Worm (Caenorhabditis elegans) whole organism, L3 larva: Measurements from ENCODE around the gene nspc-16.

Experiments
- R02D3.7 ChIP-seq: fragments of 150-350 bp; optimal IDR thresholded peaks from 2 replicates; lab custom pipeline; 2014; ENCODE audit warnings: missing biosample characterization, missing genetic modification characterization
- aly-2 ChIP-seq: fragments of 150-350 bp; optimal IDR thresholded peaks from 2 replicates; lab custom pipeline; 2014; ENCODE audit warnings: missing biosample characterization, missing genetic modification characterization
- ama-1 ChIP-seq: fragments of 150-350 bp; optimal IDR thresholded peaks from 2 replicates; lab custom pipeline; 2018
- ceh-16 ChIP-seq: sonication (generic microtip); optimal IDR thresholded peaks from 2 replicates; lab custom pipeline; 2017; ENCODE audit warnings: missing biosample characterization, missing genetic modification characterization
- ceh-28 ChIP-seq: fragments of 150-350 bp; optimal IDR thresholded peaks from 2 replicates; lab custom pipeline; 2014; ENCODE audit warnings: missing biosample characterization, missing genetic modification reagents, missing genetic modification characterization
- ceh-82 ChIP-seq: fragments of 150-350 bp; optimal IDR thresholded peaks from 2 replicates; lab custom pipeline; 2014; ENCODE audit warnings: missing biosample characterization, missing genetic modification characterization
- ceh-9 ChIP-seq: sonication (generic microtip); optimal IDR thresholded peaks from 2 replicates; lab custom pipeline; 2018; ENCODE audit warnings: missing biosample characterization, missing genetic modification characterization
- daf-12 ChIP-seq: fragments of 150-350 bp; optimal IDR thresholded peaks from 2 replicates; lab custom pipeline; 2014; ENCODE audit warnings: missing biosample characterization, missing genetic modification reagents, missing genetic modification characterization
- egl-27 ChIP-seq: sonication (generic microtip); optimal IDR thresholded peaks from 4 replicates; lab custom pipeline; 2017; ENCODE audit warnings: missing biosample characterization, missing genetic modification reagents, missing genetic modification characterization
- elt-1 ChIP-seq: fragments of 150-350 bp; optimal IDR thresholded peaks from 2 replicates; lab custom pipeline; 2014; ENCODE audit warnings: missing biosample characterization, missing genetic modification characterization
- elt-2 ChIP-seq: sonication (generic microtip); optimal IDR thresholded peaks from 2 replicates; lab custom pipeline; 2016; ENCODE audit warnings: missing genetic modification reagents, mild to moderate bottlenecking, missing genetic modification characterization, missing compliant biosample characterization
- eor-1 ChIP-seq, 2 experiments: fragments of 150-350 bp; optimal IDR thresholded peaks; 2 replicates each; lab custom pipeline; 2014 to 2018; ENCODE audit warnings: missing biosample characterization in 2 of 2, missing genetic modification characterization in 2 of 2
- fkh-10 ChIP-seq: sonication (generic microtip); optimal IDR thresholded peaks from 2 replicates; lab custom pipeline; 2017; ENCODE audit warnings: missing biosample characterization, missing genetic modification reagents, missing genetic modification characterization
- hmg-11 ChIP-seq: sonication (generic microtip); optimal IDR thresholded peaks from 2 replicates; lab custom pipeline; 2016; ENCODE audit warnings: missing genetic modification characterization, missing compliant biosample characterization
- jun-1 ChIP-seq: fragments of 150-350 bp; optimal IDR thresholded peaks from 2 replicates; lab custom pipeline; 2014; ENCODE audit warnings: missing biosample characterization, missing genetic modification reagents, missing genetic modification characterization
- lin-15B ChIP-seq: fragments of 150-350 bp; optimal IDR thresholded peaks from 2 replicates; lab custom pipeline; 2014; ENCODE audit warnings: missing biosample characterization, missing genetic modification characterization
- lin-39 ChIP-seq: fragments of 150-350 bp; optimal IDR thresholded peaks from 2 replicates; lab custom pipeline; 2018; ENCODE audit warnings: missing biosample characterization, missing genetic modification reagents, missing genetic modification characterization
- lsy-12 ChIP-seq: sonication (generic microtip); optimal IDR thresholded peaks from 2 replicates; lab custom pipeline; 2016; ENCODE audit warnings: mild to moderate bottlenecking, missing genetic modification characterization, missing compliant biosample characterization
- mdl-1 ChIP-seq: fragments of 150-350 bp; optimal IDR thresholded peaks from 2 replicates; lab custom pipeline; 2014; ENCODE audit warnings: missing biosample characterization, missing genetic modification characterization
- mml-1 ChIP-seq: fragments of 150-350 bp; sonication (generic microtip); optimal IDR thresholded peaks from 3 replicates; lab custom pipeline; 2014; ENCODE audit warnings: missing biosample characterization, missing genetic modification characterization
- nfya-1 ChIP-seq: sonication (generic microtip); optimal IDR thresholded peaks from 2 replicates; lab custom pipeline; 2017; ENCODE audit warnings: missing genetic modification characterization, mild to moderate bottlenecking, missing compliant biosample characterization, antibody characterized with exemption, moderate library complexity; ENCODE audit not compliant: insufficient read depth
- nhr-11 ChIP-seq: fragments of 150-350 bp; optimal IDR thresholded peaks from 2 replicates; lab custom pipeline; 2014; ENCODE audit warnings: missing biosample characterization, missing genetic modification characterization
- nhr-23 ChIP-seq: fragments of 150-350 bp; optimal IDR thresholded peaks from 2 replicates; lab custom pipeline; 2014; ENCODE audit warnings: missing biosample characterization, missing genetic modification reagents, missing genetic modification characterization
- nhr-237 ChIP-seq: fragments of 150-350 bp; optimal IDR thresholded peaks from 2 replicates; lab custom pipeline; 2014; ENCODE audit warnings: missing biosample characterization, missing genetic modification characterization
- nhr-25 ChIP-seq: sonication (generic microtip); optimal IDR thresholded peaks from 2 replicates; lab custom pipeline; 2017; ENCODE audit warnings: missing biosample characterization, missing genetic modification characterization
- nhr-43 ChIP-seq: sonication (generic microtip); optimal IDR thresholded peaks from 2 replicates; lab custom pipeline; 2016; ENCODE audit warnings: mild to moderate bottlenecking, missing genetic modification characterization, missing compliant biosample characterization; ENCODE audit not compliant: poor library complexity, severe bottlenecking
- nhr-67 ChIP-seq: fragments of 150-350 bp; optimal IDR thresholded peaks from 2 replicates; lab custom pipeline; 2014; ENCODE audit warnings: missing biosample characterization, missing genetic modification characterization
- nhr-77 ChIP-seq: fragments of 150-350 bp; optimal IDR thresholded peaks from 2 replicates; lab custom pipeline; 2014; ENCODE audit warnings: missing biosample characterization, missing genetic modification characterization
- pha-4 ChIP-seq: fragments of 150-350 bp; optimal IDR thresholded peaks from 2 replicates; lab custom pipeline; 2014; ENCODE audit warnings: missing biosample characterization, missing genetic modification reagents, missing genetic modification characterization
- pqm-1 ChIP-seq: fragments of 150-350 bp; optimal IDR thresholded peaks from 2 replicates; lab custom pipeline; 2017; ENCODE audit warnings: missing biosample characterization, missing genetic modification characterization, inconsistent platforms
- skn-1 ChIP-seq: fragments of 150-350 bp; optimal IDR thresholded peaks from 2 replicates; lab custom pipeline; 2014; ENCODE audit warnings: missing biosample characterization, missing genetic modification characterization
- snpc-4 ChIP-seq: fragments of 150-350 bp; optimal IDR thresholded peaks from 2 replicates; lab custom pipeline; 2014; ENCODE audit warnings: missing biosample characterization, missing genetic modification characterization
- tbx-2 ChIP-seq: sonication (generic microtip); optimal IDR thresholded peaks from 2 replicates; lab custom pipeline; 2016; ENCODE audit warnings: mild to moderate bottlenecking, missing genetic modification characterization, missing compliant biosample characterization
- unc-39 ChIP-seq: sonication (generic microtip); optimal IDR thresholded peaks from 4 replicates; lab custom pipeline; 2017; ENCODE audit warnings: missing biosample characterization, missing genetic modification characterization
- unc-62 ChIP-seq: fragments of 150-350 bp; sonication (generic microtip); optimal IDR thresholded peaks from 4 replicates; lab custom pipeline; 2014; ENCODE audit warnings: missing biosample characterization, missing genetic modification reagents, missing genetic modification characterization

nspc-16 gene

ce11 chrX:14478193-14478592 is 45.2 kb upstream of the nspc-16 start:
- peak; percentile 25 for TF ChIP-seq ceh-82 (tag; lab: Kevin White, UChicago)
- TF ChIP-seq pha-4 (tag; lab: Kevin White, UChicago) = no peak
- TF ChIP-seq mdl-1 = no peak
- TF ChIP-seq snpc-4 (tag; lab: Kevin White, UChicago) = peak; percentile 98
- TF ChIP-seq nfya-1 (tag; lab: Kevin White, UChicago) = peak; percentile 36

ce11 chrX:14478743-14479428 is 44.5 kb upstream of the nspc-16 start, which contains the start of gene M163.11:
Gene M163.11 (plus strand): TSS chrX:14479378.
- TF ChIP-seq pqm-1 (tag; lab: Kevin White, UChicago) = no peak
- peak; percentile 3 for TF ChIP-seq lsy-12 (tag; lab: Kevin White, UChicago)
- peak; percentile 8 for TF ChIP-seq nhr-25 (tag; lab: Kevin White, UChicago)
- TF ChIP-seq egl-27 (tag; lab: Kevin White, UChicago) = no peak
- no peak for TF ChIP-seq nhr-77 (tag; lab: Kevin White, UChicago)
- TF ChIP-seq elt-2 = peak; percentile 36
- no peak for TF ChIP-seq mdl-1
- no peak for TF ChIP-seq eor-1 (tag; optimal IDR thresholded peaks at IDR 0.05; lab: Kevin White, UChicago)
- no peak for TF ChIP-seq unc-62 (GFP tag; lab: Kevin White, UChicago)
- no peak for TF ChIP-seq jun-1 (tag; lab: Kevin White, UChicago)
- TF ChIP-seq snpc-4 (tag; lab: Kevin White, UChicago) = no peak
- no peak for TF ChIP-seq ama-1
- peak; percentile 71 for TF ChIP-seq nhr-43 (tag; lab: Kevin White, UChicago)

- TF ChIP-seq elt-2 (peak; percentile 61), nhr-43 (tag; lab: Kevin White, UChicago) (peak; percentile 75), snpc-4 (tag; lab: Kevin White, UChicago) (peak; percentile 93), lin-15B (tag; lab: Kevin White, UChicago) (peak; percentile 51), ceh-28 (peak; percentile 70), nhr-237 (tag; lab: Kevin White, UChicago) (no peak), nfya-1 (tag; lab: Kevin White, UChicago) (peak; percentile 80), hmg-11 (tag; lab: Kevin White, UChicago) (peak; percentile 74), lsy-12 (tag; lab: Kevin White, UChicago) (no peak), aly-2 (no peak), skn-1 (tag; lab: Kevin White, UChicago) (peak; percentile 55), R02D3.7 (tag; lab: Kevin White, UChicago) (peak; percentile 51), jun-1 (tag; lab: Kevin White, UChicago) (peak; percentile 53), mml-1 (tag; lab: Kevin White, UChicago) (no peak), nhr-11 (peak; percentile 40), nhr-23 (peak; percentile 86), tbx-2 (tag; lab: Kevin White, UChicago) (peak; percentile 57), ama-1 (no peak), fkh-10 (GFP tag; lab: Kevin White, UChicago) (no peak), ceh-16 (tag; lab: Kevin White, UChicago) (no peak), elt-1 (peak; percentile 17), pha-4 (tag; lab: Kevin White, UChicago) (peak; percentile 85), nhr-25 (tag; lab: Kevin White, UChicago) (peak; percentile 83), ceh-82 (tag; lab: Kevin White, UChicago) (peak; percentile 13), lin-39 (peak; percentile 90)
Measured at ce11 chrX:14480248-14480647, 43.1 kb upstream of the nspc-16 start, which contains the start of gene gfi-3. Gene gfi-3 (plus strand): TSS chrX:14480572.

ce11 chrX:14481637-14482036 is 41.7 kb upstream of the nspc-16 start:
- TF ChIP-seq ceh-9 (tag; lab: Kevin White, UChicago) = no peak
- TF ChIP-seq nhr-67 (tag; lab: Kevin White, UChicago) = no peak
- TF ChIP-seq unc-39 = no peak
- no peak for TF ChIP-seq ama-1
- no peak for TF ChIP-seq daf-12 (tag; lab: Kevin White, UChicago)
- TF ChIP-seq R02D3.7 (tag; lab: Kevin White, UChicago) = no peak
- TF ChIP-seq snpc-4 (tag; lab: Kevin White, UChicago) = peak; percentile 11
- TF ChIP-seq nhr-77 (tag; lab: Kevin White, UChicago) = no peak
